Worm (Caenorhabditis elegans) whole organism, mixed stage, embryonic: Measurements from ENCODE around the gene grd-10.
"Not testable (repeated sequence)": the region's sequence is repeated elsewhere in the genome, so short reads cannot be mapped to it uniquely, and the experiment has no call there.

Source experiments
- M03D4.4 ChIP-seq: sonication (generic microtip); optimal IDR thresholded peaks from 2 replicates; lab custom pipeline; 2017; ENCODE audit warnings: mild to moderate bottlenecking, missing genetic modification characterization, missing compliant biosample characterization
- bed-3 ChIP-seq: fragments of 200-800 bp; sonication (Bioruptor generic); optimal IDR thresholded peaks from 3 replicates; lab custom pipeline; 2018; ENCODE audit warnings: mild to moderate bottlenecking, missing genetic modification characterization, moderate library complexity, missing compliant biosample characterization
- blmp-1 ChIP-seq: fragments of 150-350 bp; optimal IDR thresholded peaks from 2 replicates; lab custom pipeline; 2014; ENCODE audit warnings: missing biosample characterization, missing genetic modification characterization
- ceh-39 ChIP-seq: fragments of 150-350 bp; optimal IDR thresholded peaks from 2 replicates; lab custom pipeline; 2014; ENCODE audit warnings: missing biosample characterization, missing genetic modification characterization
- ceh-43 ChIP-seq: fragments of 200-800 bp; sonication (Bioruptor generic); optimal IDR thresholded peaks from 2 replicates; lab custom pipeline; 2018; ENCODE audit warnings: mild to moderate bottlenecking, missing genetic modification characterization, moderate library complexity, missing compliant biosample characterization
- ceh-83 ChIP-seq: fragments of 200-800 bp; sonication (Bioruptor generic); optimal IDR thresholded peaks from 2 replicates; lab custom pipeline; 2018; ENCODE audit warnings: mild to moderate bottlenecking, missing genetic modification characterization, missing compliant biosample characterization
- ces-1 ChIP-seq: fragments of 150-350 bp; optimal IDR thresholded peaks from 2 replicates; lab custom pipeline; 2014; ENCODE audit warnings: missing biosample characterization, missing genetic modification reagents, missing genetic modification characterization
- cnd-1 ChIP-seq: fragments of 200-800 bp; sonication (Bioruptor generic); optimal IDR thresholded peaks from 2 replicates; lab custom pipeline; 2018; ENCODE audit warnings: mild to moderate bottlenecking, missing genetic modification characterization, missing compliant biosample characterization
- elt-1 ChIP-seq: sonication (generic microtip); optimal IDR thresholded peaks from 2 replicates; lab custom pipeline; 2017; ENCODE audit warnings: missing genetic modification characterization, mild to moderate bottlenecking, missing compliant biosample characterization, antibody characterized with exemption, moderate library complexity, borderline replicate concordance; ENCODE audit not compliant: insufficient read depth
- elt-3 ChIP-seq: fragments of 150-350 bp; optimal IDR thresholded peaks from 2 replicates; lab custom pipeline; 2014; ENCODE audit warnings: missing biosample characterization, missing genetic modification characterization
- flh-1 ChIP-seq: fragments of 200-800 bp; sonication (Bioruptor generic); optimal IDR thresholded peaks from 2 replicates; lab custom pipeline; 2018; ENCODE audit warnings: mild to moderate bottlenecking, missing genetic modification characterization, moderate library complexity, missing compliant biosample characterization
- ham-2 ChIP-seq: fragments of 200-800 bp; sonication (Bioruptor generic); optimal IDR thresholded peaks from 2 replicates; lab custom pipeline; 2018; ENCODE audit warnings: mild to moderate bottlenecking, missing genetic modification characterization, missing compliant biosample characterization
- hlh-1 ChIP-seq: fragments of 150-350 bp; optimal IDR thresholded peaks from 2 replicates; lab custom pipeline; 2014; ENCODE audit warnings: missing biosample characterization, missing genetic modification reagents, missing genetic modification characterization
- lin-32 ChIP-seq: fragments of 200-800 bp; sonication (Bioruptor generic); optimal IDR thresholded peaks from 2 replicates; lab custom pipeline; 2018; ENCODE audit warnings: mild to moderate bottlenecking, missing genetic modification characterization, missing compliant biosample characterization
- lsy-2 ChIP-seq: fragments of 150-350 bp; optimal IDR thresholded peaks from 2 replicates; lab custom pipeline; 2014; ENCODE audit warnings: missing biosample characterization, missing genetic modification characterization
- mep-1 ChIP-seq: fragments of 150-350 bp; optimal IDR thresholded peaks from 2 replicates; lab custom pipeline; 2017; ENCODE audit warnings: missing biosample characterization, missing genetic modification reagents, missing genetic modification characterization, inconsistent platforms
- mls-2 ChIP-seq: sonication (generic microtip); optimal IDR thresholded peaks from 2 replicates; lab custom pipeline; 2016; ENCODE audit warnings: mild to moderate bottlenecking, missing genetic modification characterization, moderate library complexity, missing compliant biosample characterization
- nhr-12 ChIP-seq: fragments of 150-350 bp; optimal IDR thresholded peaks from 2 replicates; lab custom pipeline; 2014; ENCODE audit warnings: missing biosample characterization, missing genetic modification characterization
- nhr-2 ChIP-seq: fragments of 150-350 bp; optimal IDR thresholded peaks from 2 replicates; lab custom pipeline; 2014; ENCODE audit warnings: missing biosample characterization, missing genetic modification characterization
- nhr-237 ChIP-seq: fragments of 150-350 bp; optimal IDR thresholded peaks from 2 replicates; lab custom pipeline; 2014; ENCODE audit warnings: missing biosample characterization, missing genetic modification characterization
- nhr-28 ChIP-seq: fragments of 150-350 bp; optimal IDR thresholded peaks from 2 replicates; lab custom pipeline; 2014; ENCODE audit warnings: missing biosample characterization, missing genetic modification characterization
- nhr-76 ChIP-seq: sonication (generic microtip); optimal IDR thresholded peaks from 2 replicates; lab custom pipeline; 2017; ENCODE audit warnings: missing biosample characterization, missing genetic modification characterization
- pha-4 ChIP-seq: fragments of 150-350 bp; optimal IDR thresholded peaks from 2 replicates; lab custom pipeline; 2018; ENCODE audit warnings: missing biosample characterization, missing genetic modification reagents, missing genetic modification characterization
- sem-2 ChIP-seq: fragments of 200-800 bp; sonication (Bioruptor generic); optimal IDR thresholded peaks from 2 replicates; lab custom pipeline; 2018; ENCODE audit warnings: mild to moderate bottlenecking, missing genetic modification characterization, missing compliant biosample characterization
- snpc-4 ChIP-seq: fragments of 150-350 bp; optimal IDR thresholded peaks from 2 replicates; lab custom pipeline; 2014; ENCODE audit warnings: missing biosample characterization, missing genetic modification characterization
- sptf-1 ChIP-seq: sonication (generic microtip); optimal IDR thresholded peaks from 2 replicates; lab custom pipeline; 2017; ENCODE audit warnings: mild to moderate bottlenecking, missing genetic modification characterization, moderate library complexity, missing compliant biosample characterization
- tbx-8 ChIP-seq: fragments of 200-800 bp; sonication (Bioruptor generic); optimal IDR thresholded peaks from 2 replicates; lab custom pipeline; 2018; ENCODE audit warnings: mild to moderate bottlenecking, missing genetic modification characterization, moderate library complexity, missing compliant biosample characterization
- unc-120 ChIP-seq: sonication (generic microtip); optimal IDR thresholded peaks from 2 replicates; lab custom pipeline; 2017; ENCODE audit warnings: missing genetic modification characterization, missing compliant biosample characterization; ENCODE audit not compliant: poor library complexity, severe bottlenecking
- unc-39 ChIP-seq: fragments of 150-350 bp; optimal IDR thresholded peaks from 2 replicates; lab custom pipeline; 2014; ENCODE audit warnings: missing biosample characterization, missing genetic modification characterization
- unc-62 ChIP-seq: fragments of 150-350 bp; optimal IDR thresholded peaks from 2 replicates; lab custom pipeline; 2014; ENCODE audit warnings: missing biosample characterization, missing genetic modification reagents, missing genetic modification characterization
- zip-8 ChIP-seq: fragments of 150-350 bp; optimal IDR thresholded peaks from 2 replicates; lab custom pipeline; 2014; ENCODE audit warnings: missing biosample characterization, missing genetic modification characterization
- ztf-11 ChIP-seq: fragments of 150-350 bp; optimal IDR thresholded peaks from 2 replicates; lab custom pipeline; 2014; ENCODE audit warnings: missing biosample characterization, missing genetic modification characterization

The grd-10 gene

ce11 chrIV:3433387-3433786 is 7.5 kb upstream of the grd-10 start, which contains the start of gene C04C3.7:
C04C3.7 (minus strand) TSS chrIV:3433487.
- not testable (repeated sequence) for TF ChIP-seq flh-1 (GFP tag; lab: Kevin White, UChicago); tbx-8 (GFP tag; lab: Kevin White, UChicago); ceh-39 (tag; lab: Kevin White, UChicago)
- TF ChIP-seq, all 35 proteins: peak for 0; not testable (repeated sequence) for 35

ce11 chrIV:3436021-3436420 is 4.8 kb upstream of the grd-10 start, which contains the start of gene srz-32:
srz-32 (plus strand) TSS chrIV:3436321.
- TF ChIP-seq unc-39 (tag; lab: Kevin White, UChicago) = no peak
- TF ChIP-seq sem-2 (GFP tag; lab: Kevin White, UChicago) = no peak
- TF ChIP-seq lsy-2 (tag; lab: Kevin White, UChicago) = no peak
- TF ChIP-seq ces-1 (GFP tag; lab: Kevin White, UChicago) = no peak
- no peak for TF ChIP-seq mls-2 (tag; lab: Kevin White, UChicago)
- no peak for TF ChIP-seq bed-3 (GFP tag; lab: Kevin White, UChicago)
- TF ChIP-seq sptf-1 = no peak
- no peak for TF ChIP-seq M03D4.4
- no peak for TF ChIP-seq ceh-39 (tag; lab: Kevin White, UChicago)

DNA sequence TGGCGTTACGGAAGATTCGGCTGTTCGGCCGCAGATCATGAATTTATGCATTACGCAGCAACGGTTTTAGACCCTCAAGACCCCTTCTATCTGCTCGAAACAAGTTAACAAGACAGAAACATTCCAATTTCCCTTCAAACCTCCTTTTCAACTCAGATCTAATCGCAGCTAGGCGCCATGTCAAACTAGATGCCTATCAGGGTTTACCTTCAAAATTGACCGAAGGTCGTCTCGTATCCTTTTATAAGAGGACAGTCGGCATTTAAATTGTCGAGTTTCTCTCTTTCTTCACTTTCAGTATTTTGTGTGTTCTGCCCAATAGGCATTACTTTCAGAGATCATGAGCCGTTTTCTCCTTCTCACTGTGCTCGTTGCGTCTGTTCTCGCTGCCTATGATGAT is 2.8 kb upstream of the grd-10 start, which contains the start of gene grd-13:
Gene grd-13 (plus strand): TSS at position 291 of the 400 bp plus-strand sequence.
- TF ChIP-seq hlh-1 (no peak), ceh-43 (GFP tag; lab: Kevin White, UChicago) (no peak), elt-1 (tag; lab: Kevin White, UChicago) (no peak), nhr-28 (tag; lab: Kevin White, UChicago) (no peak), sptf-1 (no peak), unc-62 (GFP tag; lab: Kevin White, UChicago) (no peak), nhr-76 (tag; lab: Kevin White, UChicago) (no peak), snpc-4 (no peak), mls-2 (tag; lab: Kevin White, UChicago) (no peak), pha-4 (tag; lab: Kevin White, UChicago) (no peak), ceh-83 (GFP tag; lab: Kevin White, UChicago) (no peak), cnd-1 (tag; lab: Kevin White, UChicago) (no peak), ztf-11 (tag; lab: Kevin White, UChicago) (no peak), unc-120 (tag; lab: Kevin White, UChicago) (no peak), ham-2 (GFP tag; lab: Kevin White, UChicago) (no peak), zip-8 (no peak), lin-32 (GFP tag; lab: Kevin White, UChicago) (no peak), unc-39 (tag; lab: Kevin White, UChicago) (no peak)

DNA sequence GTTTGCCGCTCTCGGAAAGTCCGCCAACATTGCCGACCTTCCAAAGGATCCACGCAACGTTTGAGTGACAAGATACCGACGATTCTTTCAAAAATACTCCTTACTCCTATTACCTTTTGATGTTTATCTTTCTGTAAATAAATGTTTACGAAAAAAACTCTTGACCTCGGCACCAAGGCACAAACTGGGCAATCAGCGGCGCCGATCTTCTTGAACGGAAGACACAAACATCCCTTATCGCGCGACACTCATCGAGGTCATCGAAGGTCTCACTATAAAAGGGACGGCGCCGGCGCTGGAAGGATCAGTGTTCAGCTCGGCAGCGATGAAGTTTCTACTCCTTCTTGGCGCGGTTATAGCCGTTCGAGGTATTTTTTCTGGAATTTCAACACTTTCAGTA is 1.5 kb upstream of the grd-10 start, which contains the start of gene grd-3:
Gene grd-3 (plus strand): TSS at position 302 of the 400 bp plus-strand sequence.
- TF ChIP-seq tbx-8 (GFP tag; lab: Kevin White, UChicago) = no peak
- TF ChIP-seq lin-32 (GFP tag; lab: Kevin White, UChicago) = no peak
- TF ChIP-seq zip-8 = no peak
- no peak for TF ChIP-seq hlh-1
- no peak for TF ChIP-seq mep-1 (tag; lab: Kevin White, UChicago)
- no peak for TF ChIP-seq blmp-1 (tag; lab: Kevin White, UChicago)
- no peak for TF ChIP-seq sptf-1
- no peak for TF ChIP-seq nhr-2 (tag; lab: Kevin White, UChicago)
- no peak for TF ChIP-seq nhr-237 (tag; lab: Kevin White, UChicago)
- TF ChIP-seq unc-120 (tag; lab: Kevin White, UChicago) = no peak
- TF ChIP-seq M03D4.4 = no peak
- TF ChIP-seq flh-1 (GFP tag; lab: Kevin White, UChicago) = no peak
- no peak for TF ChIP-seq mls-2 (tag; lab: Kevin White, UChicago)

DNA sequence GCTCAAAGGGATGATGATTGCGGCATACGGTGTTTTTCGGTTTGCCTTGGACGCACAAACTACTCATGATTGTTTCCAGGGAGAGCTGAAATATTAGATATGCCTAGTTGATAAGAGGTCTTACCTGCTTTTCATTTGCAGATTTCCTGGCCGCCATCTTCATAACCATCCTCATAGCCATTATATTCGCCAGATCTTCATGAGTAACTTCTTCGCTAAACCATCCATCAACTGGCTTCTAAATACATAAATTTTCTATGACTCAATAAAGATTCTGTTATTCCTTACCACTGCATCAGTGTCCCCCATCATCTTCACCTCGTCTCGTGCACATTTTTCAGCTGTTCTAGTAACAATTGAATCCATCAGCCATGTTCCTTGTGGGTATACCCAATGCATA is 1.7 kb downstream of the grd-10 start:
- no peak for TF ChIP-seq nhr-12
- TF ChIP-seq nhr-2 (tag; lab: Kevin White, UChicago) = no peak
- TF ChIP-seq hlh-1 = no peak
- TF ChIP-seq ztf-11 (tag; lab: Kevin White, UChicago) = no peak
- TF ChIP-seq flh-1 (GFP tag; lab: Kevin White, UChicago) = no peak
- no peak for TF ChIP-seq mls-2 (tag; lab: Kevin White, UChicago)
- TF ChIP-seq blmp-1 (tag; lab: Kevin White, UChicago) = no peak
- no peak for TF ChIP-seq zip-8
- no peak for TF ChIP-seq elt-3 (tag; lab: Kevin White, UChicago)
- no peak for TF ChIP-seq bed-3 (GFP tag; lab: Kevin White, UChicago)
- no peak for TF ChIP-seq elt-1 (tag; lab: Kevin White, UChicago)
- no peak for TF ChIP-seq unc-39 (tag; lab: Kevin White, UChicago)
- TF ChIP-seq lin-32 (GFP tag; lab: Kevin White, UChicago) = no peak
- TF ChIP-seq ham-2 (GFP tag; lab: Kevin White, UChicago) = no peak
- TF ChIP-seq tbx-8 (GFP tag; lab: Kevin White, UChicago) = no peak
